Fruit fly (Drosophila melanogaster): ENCODE results near the gene Culd.

- peak; percentile 48 for TF ChIP-seq CG7101 (tag; optimal IDR thresholded peaks at IDR 0.05)
- TF ChIP-seq kay (GFP tag; ENCODE audit: borderline replicate concordance), result peak; percentile 76
- peak; percentile 51 for TF ChIP-seq CG33017 (tag; optimal IDR thresholded peaks at IDR 0.05)
- peak; percentile 82 for TF ChIP-seq CG12768 (GFP tag; optimal IDR thresholded peaks at IDR 0.05)
- peak; percentile 15 for TF ChIP-seq pad (GFP tag; optimal IDR thresholded peaks at IDR 0.05)
- no peak for TF ChIP-seq ovo (GFP tag; optimal IDR thresholded peaks at IDR 0.05)
- peak; percentile 34 for TF ChIP-seq Crg-1 (GFP tag; optimal IDR thresholded peaks at IDR 0.05)
- TF ChIP-seq Clk (GFP tag; optimal IDR thresholded peaks at IDR 0.05), result no peak
- no peak for TF ChIP-seq cnc (optimal IDR thresholded peaks at IDR 0.05)
- TF ChIP-seq CG7045 (GFP tag; optimal IDR thresholded peaks at IDR 0.05), result no peak
- TF ChIP-seq bab1 (GFP tag; optimal IDR thresholded peaks at IDR 0.05), result peak; percentile 53
These were observed 17.2 kb downstream of the Culd start, which contains the start of gene Pex2 for dm6 chr3L:8338921-8339320.

Measured in whole organism, adult.